Worm (Caenorhabditis elegans): ENCODE results near the gene C01G10.9.

Gene C01G10.9

DNA sequence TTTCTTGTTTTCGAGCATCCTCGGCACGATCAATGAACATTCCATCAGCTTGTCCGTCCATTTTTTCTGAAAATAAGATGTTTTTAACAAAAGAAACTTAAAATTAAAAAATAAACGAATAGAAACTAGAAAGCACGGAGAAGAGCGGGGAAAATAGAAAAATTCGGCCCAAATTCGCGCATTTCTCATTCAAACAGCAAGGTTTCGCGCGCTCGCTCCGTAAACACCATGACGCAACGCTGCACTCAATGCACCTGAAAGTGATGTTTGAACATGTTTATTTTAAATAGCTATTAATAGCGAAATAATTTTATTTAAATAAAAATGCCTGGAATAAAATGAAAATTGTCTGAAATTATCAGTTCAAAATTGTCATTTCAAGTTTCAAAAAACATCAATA lies 22.8 kb upstream of the C01G10.9 start, which contains the start of the genes mcm-3 and C25D7.15:
Gene mcm-3, minus strand, starts transcription at position 66 of the 400 bp plus-strand sequence.
Gene C25D7.15, plus strand, starts transcription at position 275 of the 400 bp plus-strand sequence.
- peak; percentile 12 for TF ChIP-seq lsy-2 (tag; optimal IDR thresholded peaks at IDR 0.05)
- TF ChIP-seq nhr-2 (tag; optimal IDR thresholded peaks at IDR 0.05): no peak
- no peak for TF ChIP-seq elt-3 (tag; optimal IDR thresholded peaks at IDR 0.05)
- TF ChIP-seq zip-8 (tag; optimal IDR thresholded peaks at IDR 0.05): peak; percentile 44
- peak; percentile 11 for TF ChIP-seq ces-1 (GFP tag; optimal IDR thresholded peaks at IDR 0.05)

DNA sequence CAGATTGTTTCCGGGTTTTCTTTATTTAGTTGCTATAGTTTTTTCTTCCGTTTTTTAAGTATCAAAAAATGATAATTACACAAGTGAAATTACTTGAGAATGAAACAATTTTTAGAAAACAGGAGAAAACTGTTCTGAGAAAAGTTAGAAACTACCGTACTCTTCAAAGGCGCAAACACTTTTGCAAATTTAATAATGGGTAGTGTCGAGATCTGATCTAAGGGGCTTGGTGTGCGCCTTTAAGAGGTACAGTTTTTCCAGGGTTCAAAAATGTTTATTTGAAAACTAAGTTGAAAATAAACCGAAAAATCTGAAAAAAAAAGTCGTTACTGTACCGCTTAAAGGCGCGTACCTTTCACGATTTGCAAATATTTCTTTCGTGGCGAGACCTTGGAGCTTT lies 21.7 kb upstream of the C01G10.9 start:
- TF ChIP-seq bed-3 (GFP tag; optimal IDR thresholded peaks at IDR 0.05) (no peak), elt-1 (tag; optimal IDR thresholded peaks at IDR 0.05; ENCODE audit: borderline replicate concordance, insufficient read depth) (no peak), zip-8 (tag; optimal IDR thresholded peaks at IDR 0.05) (no peak), M03D4.4 (tag; optimal IDR thresholded peaks at IDR 0.05) (no peak), nhr-28 (tag; optimal IDR thresholded peaks at IDR 0.05) (no peak), hlh-1 (tag; optimal IDR thresholded peaks at IDR 0.05) (no peak), ceh-43 (GFP tag; optimal IDR thresholded peaks at IDR 0.05) (no peak), unc-120 (tag; optimal IDR thresholded peaks at IDR 0.05; ENCODE audit: poor library complexity, severe bottlenecking) (no peak)

DNA sequence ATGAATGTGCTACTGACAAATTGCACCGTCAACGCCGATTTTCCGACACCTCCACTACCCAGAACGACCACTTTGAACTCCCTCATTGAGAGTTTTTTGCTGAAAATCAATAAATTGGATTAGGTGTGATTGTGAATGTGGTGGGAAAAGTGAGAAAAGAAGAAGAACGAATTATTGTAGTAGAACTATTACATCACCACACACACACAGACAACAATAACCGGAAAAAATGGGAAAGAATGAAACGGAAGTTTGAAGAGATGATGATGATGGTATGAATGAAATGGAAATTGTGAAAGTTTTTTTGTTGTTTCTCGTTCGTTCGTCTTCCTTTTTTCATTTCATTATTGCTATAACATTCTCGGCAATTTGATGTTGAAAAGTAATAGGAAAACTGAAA lies 18.3 kb upstream of the C01G10.9 start, which contains the start of gene rap-2:
Gene rap-2, minus strand, starts transcription at position 101 of the 400 bp plus-strand sequence.
- TF ChIP-seq snpc-4 (tag; optimal IDR thresholded peaks at IDR 0.05) (no peak), blmp-1 (tag; optimal IDR thresholded peaks at IDR 0.05) (no peak)

DNA sequence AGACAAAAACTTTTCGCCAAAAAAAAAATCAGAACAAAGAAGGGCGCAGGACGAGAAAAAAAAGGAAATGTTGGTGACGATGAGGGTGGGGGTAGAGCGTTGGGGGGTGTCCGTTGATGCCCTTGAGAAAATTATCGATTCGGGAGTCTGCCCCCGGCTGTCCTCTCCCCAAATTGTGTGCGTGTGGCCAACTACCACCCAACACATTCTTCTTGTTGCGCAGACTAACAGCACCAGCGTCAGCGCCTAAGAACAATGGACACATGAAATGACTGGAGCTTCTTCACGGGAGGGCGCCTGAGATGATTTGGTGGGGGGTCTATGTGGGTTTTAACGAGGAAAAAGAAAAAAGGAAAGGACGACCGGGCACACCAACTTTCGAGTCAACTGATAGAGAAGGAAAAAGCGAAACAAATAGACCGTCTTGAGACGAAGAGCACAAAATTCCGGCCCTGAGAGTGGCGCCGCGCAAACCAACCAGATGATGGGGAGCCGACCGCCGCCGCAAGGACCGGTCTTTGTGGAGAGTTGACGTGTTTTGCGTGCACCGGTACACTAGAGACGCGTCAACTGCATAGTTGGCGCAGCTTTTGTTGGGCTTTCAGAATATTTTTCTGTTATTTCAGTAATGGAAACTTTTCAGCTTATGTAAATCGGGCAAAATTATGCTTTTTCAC lies 17.1 kb upstream of the C01G10.9 start, which contains the start of gene C25D7.9:
Gene C25D7.9, plus strand, starts transcription at position 68 of the 677 bp plus-strand sequence.
- TF ChIP-seq elt-3 (tag; optimal IDR thresholded peaks at IDR 0.05): no peak
- no peak for TF ChIP-seq ham-2 (GFP tag; optimal IDR thresholded peaks at IDR 0.05)
- TF ChIP-seq snpc-4 (tag; optimal IDR thresholded peaks at IDR 0.05): no peak
- TF ChIP-seq unc-120 (tag; optimal IDR thresholded peaks at IDR 0.05; ENCODE audit: poor library complexity, severe bottlenecking): no peak
- TF ChIP-seq ceh-39 (tag; optimal IDR thresholded peaks at IDR 0.05): peak; percentile 20
- TF ChIP-seq lin-13 (tag; optimal IDR thresholded peaks at IDR 0.05): no peak
- TF ChIP-seq nhr-76 (tag; optimal IDR thresholded peaks at IDR 0.05): no peak
- no peak for TF ChIP-seq tbx-8 (GFP tag; optimal IDR thresholded peaks at IDR 0.05)
- peak; percentile 55 for TF ChIP-seq drap-1 (GFP tag; optimal IDR thresholded peaks at IDR 0.05)
- TF ChIP-seq bed-3 (GFP tag; optimal IDR thresholded peaks at IDR 0.05): no peak
- TF ChIP-seq ztf-11 (tag; optimal IDR thresholded peaks at IDR 0.05): no peak
- TF ChIP-seq unc-62 (GFP tag; optimal IDR thresholded peaks at IDR 0.05): no peak
- TF ChIP-seq elt-1 (tag; optimal IDR thresholded peaks at IDR 0.05; ENCODE audit: borderline replicate concordance, insufficient read depth): no peak
- TF ChIP-seq ceh-83 (GFP tag; optimal IDR thresholded peaks at IDR 0.05): no peak
- no peak for TF ChIP-seq zip-8 (tag; optimal IDR thresholded peaks at IDR 0.05)
- TF ChIP-seq mep-1 (tag; optimal IDR thresholded peaks at IDR 0.05): peak; percentile 13
- peak; percentile 8 for TF ChIP-seq ces-1 (GFP tag; optimal IDR thresholded peaks at IDR 0.05)
- no peak for TF ChIP-seq nhr-237 (tag; optimal IDR thresholded peaks at IDR 0.05)
- TF ChIP-seq nhr-28 (tag; optimal IDR thresholded peaks at IDR 0.05): no peak
- no peak for TF ChIP-seq lin-32 (GFP tag; optimal IDR thresholded peaks at IDR 0.05)
- TF ChIP-seq M03D4.4 (tag; optimal IDR thresholded peaks at IDR 0.05): no peak
- TF ChIP-seq mab-5 (tag; optimal IDR thresholded peaks at IDR 0.05): no peak
- TF ChIP-seq pha-4 (tag; optimal IDR thresholded peaks at IDR 0.05): no peak
- no peak for TF ChIP-seq sem-2 (GFP tag; optimal IDR thresholded peaks at IDR 0.05)
- no peak for TF ChIP-seq lsy-2 (tag; optimal IDR thresholded peaks at IDR 0.05)
- TF ChIP-seq unc-39 (tag; optimal IDR thresholded peaks at IDR 0.05): no peak
- TF ChIP-seq flh-1 (GFP tag; optimal IDR thresholded peaks at IDR 0.05): no peak
- no peak for TF ChIP-seq nhr-12 (tag; optimal IDR thresholded peaks at IDR 0.05)
- TF ChIP-seq ceh-43 (GFP tag; optimal IDR thresholded peaks at IDR 0.05): no peak
- peak; percentile 51 for TF ChIP-seq mls-2 (tag; optimal IDR thresholded peaks at IDR 0.05)
- no peak for TF ChIP-seq cnd-1 (tag; optimal IDR thresholded peaks at IDR 0.05)
- peak; percentile 24 for TF ChIP-seq sptf-1 (tag; optimal IDR thresholded peaks at IDR 0.05)
- TF ChIP-seq nhr-2 (tag; optimal IDR thresholded peaks at IDR 0.05): peak; percentile 77
- no peak for TF ChIP-seq blmp-1 (tag; optimal IDR thresholded peaks at IDR 0.05)
- no peak for TF ChIP-seq hlh-1 (tag; optimal IDR thresholded peaks at IDR 0.05)
